Worm (Caenorhabditis elegans) whole organism, L4/young adult: Measurements from ENCODE around the gene dmsr-6.

Experiments used
- W03F9.2 ChIP-seq: fragments of 150-350 bp; optimal IDR thresholded peaks from 2 replicates; lab custom pipeline; 2014; ENCODE audit warnings: missing biosample characterization, missing genetic modification characterization
- dao-5 ChIP-seq: sonication (generic microtip); optimal IDR thresholded peaks from 2 replicates; lab custom pipeline; 2016; ENCODE audit warnings: missing genotype, missing genetic modification characterization, moderate library complexity, missing compliant biosample characterization
- him-1 ChIP-seq: sonication (generic microtip); optimal IDR thresholded peaks from 2 replicates; lab custom pipeline; 2016; ENCODE audit warnings: missing genotype, missing genetic modification reagents, missing genetic modification characterization, missing compliant biosample characterization

- TF ChIP-seq W03F9.2 (peak; percentile 67), dao-5 (tag; lab: Kevin White, UChicago) (no peak), him-1 (tag; lab: Kevin White, UChicago) (no peak)
These were observed 17.4 kb upstream of the dmsr-6 start, which contains the start of gene K04B12.2 for ce11 chrII:14437922-14438458.
